Fruit fly (Drosophila melanogaster) whole organism, embryonic: ENCODE measurements around the gene Hr4.

Experiments used
- BEAF-32 ChIP-seq: fragments of 200-800 bp; sonication (Bioruptor generic); optimal IDR thresholded peaks from 3 replicates; lab custom pipeline; 2017; ENCODE audit warnings: missing biosample characterization, missing genetic modification characterization, mild to moderate bottlenecking, moderate library complexity, missing genetic modification reagents
- CG10654 ChIP-seq: fragments of 200-800 bp; sonication (Bioruptor generic); optimal IDR thresholded peaks from 2 replicates; lab custom pipeline; 2016; ENCODE audit warnings: missing biosample characterization, missing genetic modification characterization
- CG11560 ChIP-seq: fragments of 200-800 bp; sonication (Bioruptor generic); IDR thresholded peaks from 3 replicates; pipeline ENCODE4 v1.3.6; 2022; ENCODE audit warnings: missing biosample characterization, missing genetic modification characterization
- CG12299 ChIP-seq: fragments of 200-800 bp; sonication (Bioruptor generic); optimal IDR thresholded peaks from 2 replicates; lab custom pipeline; 2018; ENCODE audit warnings: missing biosample characterization, mild to moderate bottlenecking, missing genetic modification characterization
- CG13296 ChIP-seq: fragments of 200-800 bp; sonication (Bioruptor generic); optimal IDR thresholded peaks from 3 replicates; lab custom pipeline; 2018; ENCODE audit warnings: missing biosample characterization, mild to moderate bottlenecking, missing genetic modification characterization
- CG14710 ChIP-seq: fragments of 200-800 bp; sonication (Bioruptor generic); optimal IDR thresholded peaks from 3 replicates; lab custom pipeline; 2019; ENCODE audit warnings: missing biosample characterization, mild to moderate bottlenecking, missing genetic modification characterization, moderate library complexity
- CG16863 ChIP-seq: fragments of 200-800 bp; sonication (Bioruptor generic); optimal IDR thresholded peaks from 3 replicates; lab custom pipeline; 2016; ENCODE audit warnings: missing biosample characterization, missing genetic modification characterization
- CG30403 ChIP-seq: fragments of 200-800 bp; sonication (Bioruptor generic); optimal IDR thresholded peaks from 3 replicates; lab custom pipeline; 2016; ENCODE audit warnings: missing biosample characterization, missing genetic modification characterization
- CG30431 ChIP-seq: fragments of 200-800 bp; sonication (Bioruptor generic); optimal IDR thresholded peaks from 2 replicates; lab custom pipeline; 2017; ENCODE audit warnings: missing biosample characterization, missing genetic modification characterization
- CG34224 ChIP-seq: fragments of 200-800 bp; sonication (Bioruptor generic); IDR thresholded peaks from 3 replicates; pipeline ENCODE4 v1.3.6; 2022; ENCODE audit warnings: missing biosample characterization, missing genetic modification characterization; ENCODE audit not compliant: partially characterized antibody
- CG34376 ChIP-seq: fragments of 200-800 bp; sonication (Bioruptor generic); optimal IDR thresholded peaks from 2 replicates; lab custom pipeline; 2018; ENCODE audit warnings: missing biosample characterization, mild to moderate bottlenecking, missing genetic modification characterization
- CG3838 ChIP-seq: fragments of 200-800 bp; sonication (Bioruptor generic); optimal IDR thresholded peaks from 3 replicates; lab custom pipeline; 2016; ENCODE audit warnings: missing biosample characterization, missing genetic modification characterization
- CG3847 ChIP-seq: fragments of 200-800 bp; sonication (Bioruptor generic); IDR thresholded peaks from 2 replicates; pipeline ENCODE4 v1.3.6; 2022; ENCODE audit warnings: missing biosample characterization, missing genetic modification characterization
- CG4282 ChIP-seq: fragments of 200-800 bp; sonication (Bioruptor generic); optimal IDR thresholded peaks from 2 replicates; lab custom pipeline; 2016; ENCODE audit warnings: missing biosample characterization, missing genetic modification characterization
- CG4424 ChIP-seq: fragments of 200-800 bp; sonication (Bioruptor generic); optimal IDR thresholded peaks from 3 replicates; lab custom pipeline; 2016; ENCODE audit warnings: missing biosample characterization, missing genetic modification characterization
- CG7745 ChIP-seq: fragments of 200-800 bp; sonication (Bioruptor generic); optimal IDR thresholded peaks from 2 replicates; lab custom pipeline; 2018; ENCODE audit warnings: missing biosample characterization, mild to moderate bottlenecking, missing genetic modification characterization, moderate library complexity
- CG8290 ChIP-seq, 3 experiments: fragments of 200-800 bp; sonication (Bioruptor generic); optimal IDR thresholded peaks; 2 replicates each; lab custom pipeline; 2016 to 2019; ENCODE audit warnings: missing biosample characterization in 3 of 3, missing genetic modification characterization in 3 of 3, mild to moderate bottlenecking in 2 of 3, moderate library complexity in 1 of 3
- Gug ChIP-seq: fragments of 200-800 bp; sonication (Bioruptor generic); IDR thresholded peaks from 4 replicates; pipeline ENCODE4 v1.3.6; 2022; ENCODE audit warnings: missing biosample characterization, missing genetic modification characterization
- H2.0 ChIP-seq: fragments of 200-800 bp; sonication (Bioruptor generic); IDR thresholded peaks from 2 replicates; pipeline ENCODE4 v1.3.6; 2022; ENCODE audit warnings: missing biosample characterization, missing genetic modification characterization
- HHEX ChIP-seq: fragments of 200-800 bp; sonication (Bioruptor generic); optimal IDR thresholded peaks from 3 replicates; lab custom pipeline; 2017; ENCODE audit warnings: missing biosample characterization, mild to moderate bottlenecking, missing genetic modification characterization, missing genetic modification reagents
- HLH4C ChIP-seq: fragments of 200-800 bp; sonication (Bioruptor generic); IDR thresholded peaks from 3 replicates; pipeline ENCODE4 v1.3.6; 2022; ENCODE audit warnings: missing biosample characterization, missing genetic modification characterization; ENCODE audit not compliant: partially characterized antibody
- Jarid2 ChIP-seq: fragments of 200-800 bp; sonication (Bioruptor generic); optimal IDR thresholded peaks from 3 replicates; lab custom pipeline; 2017; ENCODE audit warnings: mild to moderate bottlenecking, missing biosample characterization, missing genetic modification reagents, missing genetic modification characterization
- Lhr ChIP-seq: fragments of 200-800 bp; sonication (Bioruptor generic); optimal IDR thresholded peaks from 3 replicates; lab custom pipeline; 2017; ENCODE audit warnings: mild to moderate bottlenecking, missing biosample characterization, missing genetic modification reagents, missing genetic modification characterization
- Ptx1 ChIP-seq: fragments of 200-800 bp; sonication (Bioruptor generic); IDR thresholded peaks from 2 replicates; pipeline ENCODE4 v1.3.6; 2022; ENCODE audit warnings: missing biosample characterization, missing genetic modification characterization
- Sry-β ChIP-seq: fragments of 200-800 bp; sonication (Bioruptor generic); optimal IDR thresholded peaks from 2 replicates; lab custom pipeline; 2018; ENCODE audit warnings: missing biosample characterization, mild to moderate bottlenecking, missing genetic modification characterization, moderate library complexity
- Sry-δ ChIP-seq: fragments of 200-800 bp; sonication (Bioruptor generic); optimal IDR thresholded peaks from 2 replicates; lab custom pipeline; 2016; ENCODE audit warnings: missing biosample characterization, missing genetic modification characterization
- Stat92E ChIP-seq, 3 experiments: fragments of >200 bp in 2 of 3; fragments of 200-800 bp in 1 of 3; sonication (Bioruptor generic) in 1 of 3; optimal IDR thresholded peaks; 2 replicates each; lab custom pipeline; 2017 to 2019; ENCODE audit warnings: missing biosample characterization in 3 of 3, missing genetic modification characterization in 3 of 3, mild to moderate bottlenecking in 1 of 3, moderate library complexity in 1 of 3
- Trl ChIP-seq, 3 experiments: fragments of >200 bp in 2 of 3; fragments of 200-800 bp in 1 of 3; sonication (Bioruptor generic) in 1 of 3; optimal IDR thresholded peaks; 2 replicates in 1 of 3; 3 replicates in 2 of 3; lab custom pipeline; 2016 to 2017; ENCODE audit warnings: missing biosample characterization in 1 of 3, missing genetic modification characterization in 1 of 3
- Xbp1 ChIP-seq: fragments of 200-800 bp; sonication (Bioruptor generic); optimal IDR thresholded peaks from 3 replicates; lab custom pipeline; 2016; ENCODE audit warnings: missing biosample characterization, mild to moderate bottlenecking, missing genetic modification characterization
- amos ChIP-seq: fragments of 200-800 bp; sonication (Bioruptor generic); IDR thresholded peaks from 2 replicates; pipeline ENCODE4 v1.3.6; 2022; ENCODE audit warnings: missing biosample characterization, missing genetic modification characterization; ENCODE audit not compliant: partially characterized antibody
- crc ChIP-seq: fragments of 200-800 bp; sonication (Bioruptor generic); optimal IDR thresholded peaks from 2 replicates; lab custom pipeline; 2016; ENCODE audit warnings: missing biosample characterization, missing genetic modification characterization
- dysf ChIP-seq: fragments of 200-800 bp; sonication (Bioruptor generic); IDR thresholded peaks from 3 replicates; pipeline ENCODE4 v1.3.6; 2022; ENCODE audit warnings: missing biosample characterization, missing genetic modification characterization
- fd64A ChIP-seq: fragments of 200-800 bp; sonication (Bioruptor generic); optimal IDR thresholded peaks from 3 replicates; lab custom pipeline; 2018; ENCODE audit warnings: missing biosample characterization, mild to moderate bottlenecking, missing genetic modification characterization
- gce ChIP-seq: fragments of 200-800 bp; sonication (Bioruptor generic); IDR thresholded peaks from 3 replicates; pipeline ENCODE4 v1.3.6; 2022; ENCODE audit warnings: missing biosample characterization, missing genetic modification characterization
- gcm2 ChIP-seq: fragments of 200-800 bp; sonication (Bioruptor generic); optimal IDR thresholded peaks from 2 replicates; lab custom pipeline; 2016; ENCODE audit warnings: missing biosample characterization, missing genetic modification characterization
- gem ChIP-seq: fragments of 200-800 bp; sonication (Bioruptor generic); optimal IDR thresholded peaks from 2 replicates; lab custom pipeline; 2019; ENCODE audit warnings: missing biosample characterization, mild to moderate bottlenecking, missing genetic modification characterization, moderate library complexity
- hbn ChIP-seq: fragments of 200-800 bp; sonication (Bioruptor generic); IDR thresholded peaks from 2 replicates; pipeline ENCODE4 v1.3.6; 2022; ENCODE audit warnings: missing biosample characterization, missing genetic modification characterization; ENCODE audit not compliant: partially characterized antibody
- jigr1 ChIP-seq: fragments of 200-800 bp; sonication (Bioruptor generic); IDR thresholded peaks from 3 replicates; pipeline ENCODE4 v1.3.6; 2022; ENCODE audit warnings: missing biosample characterization, missing genetic modification characterization
- maf-S ChIP-seq: fragments of 200-800 bp; sonication (Bioruptor generic); optimal IDR thresholded peaks from 2 replicates; lab custom pipeline; 2016; ENCODE audit warnings: missing biosample characterization, missing genetic modification characterization
- prd ChIP-seq, 3 experiments: fragments of >200 bp in 2 of 3; fragments of 200-800 bp in 1 of 3; sonication (Bioruptor generic) in 1 of 3; optimal IDR thresholded peaks in 2 of 3; IDR thresholded peaks in 1 of 3; 2 replicates in 2 of 3; 3 replicates in 1 of 3; pipeline versions ENCODE4 v1.3.6 to Lab custom; 2017 to 2022; ENCODE audit warnings: missing biosample characterization in 1 of 3, missing genetic modification characterization in 1 of 3
- sc ChIP-seq, 3 experiments: fragments of >200 bp in 2 of 3; fragments of 200-800 bp in 1 of 3; sonication (Bioruptor generic) in 1 of 3; optimal IDR thresholded peaks; 2 replicates in 2 of 3; 3 replicates in 1 of 3; lab custom pipeline; 2017; ENCODE audit warnings: mild to moderate bottlenecking in 1 of 3, missing biosample characterization in 1 of 3, missing genetic modification characterization in 1 of 3, missing genetic modification reagents in 1 of 3
- scrt ChIP-seq: fragments of 200-800 bp; sonication (Bioruptor generic); optimal IDR thresholded peaks from 2 replicates; lab custom pipeline; 2018; ENCODE audit warnings: missing biosample characterization, mild to moderate bottlenecking, missing genetic modification characterization, moderate library complexity
- sens-2 ChIP-seq: fragments of 200-800 bp; sonication (Bioruptor generic); IDR thresholded peaks from 2 replicates; pipeline ENCODE4 v1.3.6; 2022; ENCODE audit warnings: missing biosample characterization, missing genetic modification characterization
- slp2 ChIP-seq: fragments of 200-800 bp; sonication (Bioruptor generic); optimal IDR thresholded peaks from 2 replicates; lab custom pipeline; 2016; ENCODE audit warnings: missing biosample characterization, missing genetic modification characterization
- sob ChIP-seq: fragments of 200-800 bp; sonication (Bioruptor generic); IDR thresholded peaks from 2 replicates; pipeline ENCODE4 v1.3.6; 2022; ENCODE audit warnings: missing biosample characterization, missing genetic modification characterization
- stwl ChIP-seq: fragments of 200-800 bp; sonication (Bioruptor generic); optimal IDR thresholded peaks from 3 replicates; lab custom pipeline; 2018; ENCODE audit warnings: missing biosample characterization, mild to moderate bottlenecking, missing genetic modification characterization, moderate library complexity
- vvl ChIP-seq: fragments of 200-800 bp; sonication (Bioruptor generic); IDR thresholded peaks from 2 replicates; pipeline ENCODE4 v1.3.6; 2022; ENCODE audit warnings: missing biosample characterization, missing genetic modification characterization
- zen ChIP-seq: fragments of 200-800 bp; sonication (Bioruptor generic); optimal IDR thresholded peaks from 3 replicates; lab custom pipeline; 2018; ENCODE audit warnings: missing biosample characterization, mild to moderate bottlenecking, missing genetic modification characterization, moderate library complexity

The Hr4 gene

dm6 chrX:1901605-1902136 is 40.1 kb upstream of the Hr4 start, which contains the start of gene Ldaf1 (continued):
- TF ChIP-seq CG30431, result no peak
- TF ChIP-seq CG11560 (tag; lab: Robert Waterston, UW), result no peak
- TF ChIP-seq fd64A (GFP tag; lab: Kevin White, UChicago), result no peak
- TF ChIP-seq CG34224 (GFP tag; lab: Robert Waterston, UW), result no peak
- peak; percentile 40 for TF ChIP-seq stwl
- no peak for TF ChIP-seq jigr1 (GFP tag; lab: Robert Waterston, UW)
- TF ChIP-seq Gug (GFP tag; lab: Robert Waterston, UW), result no peak
- TF ChIP-seq HHEX (GFP tag; lab: Kevin White, UChicago), result no peak
- TF ChIP-seq Sry-δ, result peak; percentile 5
- no peak for TF ChIP-seq Trl (optimal IDR thresholded peaks at IDR 0.05; lab: Kevin White, UChicago)
- TF ChIP-seq Trl (GFP tag; optimal IDR thresholded peaks at IDR 0.05; lab: Kevin White, UChicago), result no peak
- no peak for TF ChIP-seq Sry-β (GFP tag; lab: Kevin White, UChicago)
- TF ChIP-seq Ptx1, result no peak
- TF ChIP-seq CG14710, result peak; percentile 22
- no peak for TF ChIP-seq CG7745
- no peak for TF ChIP-seq CG4424 (GFP tag; lab: Kevin White, UChicago)
- no peak for TF ChIP-seq Lhr (GFP tag; lab: Kevin White, UChicago)
- no peak for TF ChIP-seq CG16863 (GFP tag; lab: Kevin White, UChicago)
- TF ChIP-seq sob (GFP tag; lab: Robert Waterston, UW), result no peak
- peak; percentile 22 for TF ChIP-seq BEAF-32 (GFP tag; lab: Kevin White, UChicago)
- no peak for TF ChIP-seq slp2
- no peak for TF ChIP-seq Stat92E (GFP tag; optimal IDR thresholded peaks at IDR 0.05; lab: Kevin White, UChicago)
- TF ChIP-seq gem (tag; lab: Kevin White, UChicago), result peak; percentile 16
- no peak for TF ChIP-seq Xbp1 (GFP tag; lab: Kevin White, UChicago)
- no peak for TF ChIP-seq CG12299 (tag; lab: Kevin White, UChicago)
- TF ChIP-seq sens-2 (GFP tag; lab: Robert Waterston, UW), result no peak
- no peak for TF ChIP-seq HLH4C (GFP tag; lab: Robert Waterston, UW)
- TF ChIP-seq amos (GFP tag; lab: Robert Waterston, UW), result no peak
- TF ChIP-seq sc (optimal IDR thresholded peaks at IDR 0.05; lab: Kevin White, UChicago), result no peak
- TF ChIP-seq sc (GFP tag; optimal IDR thresholded peaks at IDR 0.05; lab: Kevin White, UChicago), result no peak
- no peak for TF ChIP-seq gce (GFP tag; lab: Robert Waterston, UW)
- peak; percentile 6 for TF ChIP-seq zen (tag; lab: Kevin White, UChicago)
- TF ChIP-seq CG13296 (GFP tag; lab: Kevin White, UChicago), result no peak
- TF ChIP-seq CG10654, result no peak
- TF ChIP-seq gcm2 (GFP tag; lab: Kevin White, UChicago), result no peak
- no peak for TF ChIP-seq CG30403 (GFP tag; lab: Kevin White, UChicago)
- TF ChIP-seq prd (optimal IDR thresholded peaks at IDR 0.05; lab: Kevin White, UChicago), result no peak
- TF ChIP-seq prd (GFP tag; IDR thresholded peaks at IDR 0.05; lab: Robert Waterston, UW), result no peak
- no peak for TF ChIP-seq vvl (GFP tag; lab: Robert Waterston, UW)
- no peak for TF ChIP-seq CG3838 (GFP tag; lab: Kevin White, UChicago)
- TF ChIP-seq CG34376 (GFP tag; lab: Kevin White, UChicago), result peak; percentile 2
- TF ChIP-seq maf-S, result no peak
- peak; percentile 36 for TF ChIP-seq scrt (GFP tag; lab: Kevin White, UChicago)
- TF ChIP-seq CG4282 (GFP tag; lab: Kevin White, UChicago), result no peak
- TF ChIP-seq CG8290 (GFP tag; optimal IDR thresholded peaks at IDR 0.05; lab: Kevin White, UChicago), result no peak
- TF ChIP-seq CG8290 (tag; optimal IDR thresholded peaks at IDR 0.05; lab: Kevin White, UChicago), result peak in 1 of 2 experiments; percentile 5
- TF ChIP-seq H2.0 (GFP tag; lab: Robert Waterston, UW), result no peak
- TF ChIP-seq CG3847, result no peak
- TF ChIP-seq dysf (GFP tag; lab: Robert Waterston, UW), result no peak
- no peak for TF ChIP-seq crc (GFP tag; lab: Kevin White, UChicago)
- TF ChIP-seq Jarid2 (GFP tag; lab: Kevin White, UChicago), result no peak
- TF ChIP-seq hbn, result no peak
